Worm (Caenorhabditis elegans): Measurements from ENCODE around the gene srv-16.
"Not testable (repeated sequence)": the region's sequence is repeated elsewhere in the genome, so short reads cannot be mapped to it uniquely, and the experiment has no call there.

Gene srv-16

DNA sequence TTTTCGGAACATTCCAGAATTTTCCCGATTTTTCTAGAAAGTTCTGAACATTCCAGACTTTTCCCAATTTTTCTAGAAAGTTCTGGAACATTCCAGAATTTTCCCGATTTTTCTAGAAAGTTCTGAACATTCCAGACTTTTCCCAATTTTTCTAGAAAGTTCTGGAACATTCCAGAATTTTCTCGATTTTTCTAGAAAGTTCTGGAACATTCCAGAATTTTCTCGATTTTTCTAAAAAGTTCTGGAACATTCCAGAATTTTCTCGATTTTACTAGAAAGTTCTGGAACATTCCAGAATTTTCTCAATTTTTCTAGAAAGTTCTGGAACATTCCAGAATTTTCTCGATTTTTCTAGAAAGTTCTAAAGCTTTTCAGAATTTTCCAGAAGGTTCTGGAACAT lies 37.9 kb downstream of the srv-16 start:
- TF ChIP-seq mxl-2 (GFP tag; conservative IDR thresholded peaks at IDR 0.05) (0 out of 2 replicates have a peak, but pooled peaks have one; percentile 73), Y48G9A.11 (GFP tag; IDR thresholded peaks at IDR 0.05) (peak; percentile 89), madf-5 (GFP tag; IDR thresholded peaks at IDR 0.05) (peak; percentile 15 to 99; a peak in 2 of 4 replicates), mdt-29 (GFP tag; IDR thresholded peaks at IDR 0.05) (peak; percentile 100), nhr-41 (GFP tag; IDR thresholded peaks at IDR 0.05) (peak; percentile 90; the same call in 1 of the 2 replicates), tra-1 (GFP tag; IDR thresholded peaks at IDR 0.05) (peak; percentile 85; the same call in 1 of the 2 replicates), arid-1 (GFP tag; conservative IDR thresholded peaks at IDR 0.05) (peak; percentile 98), dmd-9 (GFP tag; IDR thresholded peaks at IDR 0.05) (peak; percentile 87), pha-4 (GFP tag; IDR thresholded peaks at IDR 0.05) (peak; percentile 97), ctbp-1 (GFP tag; IDR thresholded peaks at IDR 0.05) (peak; percentile 91; the same call in 1 of the 2 replicates), zfp-3 (GFP tag; conservative IDR thresholded peaks at IDR 0.05) (peak; percentile 90), ZK337.2 (GFP tag; IDR thresholded peaks at IDR 0.05) (peak; percentile 79; the same call in 1 of the 2 replicates), vab-7 (GFP tag; IDR thresholded peaks at IDR 0.05) (peak; percentile 96), ceh-44 (GFP tag; IDR thresholded peaks at IDR 0.05) (peak; percentile 97), Y105C5A.15 (GFP tag; IDR thresholded peaks at IDR 0.05) (peak; percentile 100), D1046.2 (GFP tag; IDR thresholded peaks at IDR 0.05) (peak; percentile 61; the same call in 1 of the 2 replicates), Y75B8A.6 (GFP tag; IDR thresholded peaks at IDR 0.05) (peak; percentile 99), snpc-1.2 (GFP tag; IDR thresholded peaks at IDR 0.05) (peak; percentile 97), lin-1 (GFP tag; IDR thresholded peaks at IDR 0.05) (peak; percentile 98), madf-9 (GFP tag; conservative IDR thresholded peaks at IDR 0.05) (peak; percentile 76)
- not testable (repeated sequence) for TF ChIP-seq pha-4 (tag; optimal IDR thresholded peaks at IDR 0.05)

DNA sequence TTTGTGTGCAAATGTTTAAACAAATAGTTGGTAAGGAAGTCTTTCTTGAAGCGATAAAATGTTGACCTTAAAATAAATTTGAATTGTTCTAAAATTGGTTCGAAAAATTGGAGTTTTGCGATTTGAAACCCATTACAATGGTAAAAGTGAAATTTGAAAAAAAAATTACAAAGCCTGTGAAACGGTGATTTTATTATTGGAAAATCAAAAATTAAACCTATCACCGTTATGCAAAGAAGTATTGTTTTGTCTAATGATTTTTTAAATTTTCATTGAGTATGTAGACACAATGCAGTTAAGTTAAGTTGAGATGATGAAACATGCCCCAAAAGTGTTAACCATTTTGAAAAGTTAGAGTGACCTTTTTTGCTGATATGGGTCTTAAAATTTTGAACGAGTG lies 38.9 kb downstream of the srv-16 start:
- TF ChIP-seq lsy-2 (tag; optimal IDR thresholded peaks at IDR 0.05), result no peak
- TF ChIP-seq ztf-7 (tag; optimal IDR thresholded peaks at IDR 0.05), result no peak
- TF ChIP-seq snpc-1.2 (GFP tag; IDR thresholded peaks at IDR 0.05), result peak; percentile 53; the same call in 1 of the 2 replicates
- TF ChIP-seq zfp-2 (tag; optimal IDR thresholded peaks at IDR 0.05), result no peak

DNA sequence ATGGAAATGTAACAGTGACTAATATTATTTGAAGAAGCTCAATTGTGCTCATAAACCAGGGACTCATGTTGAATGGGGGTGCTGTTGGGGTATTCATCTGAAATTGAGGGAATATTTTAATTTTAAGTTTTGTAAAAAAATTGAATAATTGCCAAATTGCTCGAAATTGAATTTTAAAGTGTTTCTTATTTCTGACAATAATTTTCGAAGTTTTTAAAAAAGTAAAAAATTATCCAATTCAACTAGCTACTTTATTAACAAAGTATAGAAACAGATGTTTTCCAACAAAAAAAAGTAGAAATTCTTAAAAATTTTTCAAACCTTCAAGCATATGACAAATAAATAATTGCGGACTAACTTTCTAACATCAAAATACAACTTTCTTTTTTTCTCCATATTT lies 39.6 kb downstream of the srv-16 start, which contains the start of gene srv-14:
srv-14 (minus strand) TSS at position 101 of the 400 bp plus-strand sequence.
- TF ChIP-seq nhr-11 (tag; optimal IDR thresholded peaks at IDR 0.05) (no peak), aha-1 (tag) (peak; percentile 10)

DNA sequence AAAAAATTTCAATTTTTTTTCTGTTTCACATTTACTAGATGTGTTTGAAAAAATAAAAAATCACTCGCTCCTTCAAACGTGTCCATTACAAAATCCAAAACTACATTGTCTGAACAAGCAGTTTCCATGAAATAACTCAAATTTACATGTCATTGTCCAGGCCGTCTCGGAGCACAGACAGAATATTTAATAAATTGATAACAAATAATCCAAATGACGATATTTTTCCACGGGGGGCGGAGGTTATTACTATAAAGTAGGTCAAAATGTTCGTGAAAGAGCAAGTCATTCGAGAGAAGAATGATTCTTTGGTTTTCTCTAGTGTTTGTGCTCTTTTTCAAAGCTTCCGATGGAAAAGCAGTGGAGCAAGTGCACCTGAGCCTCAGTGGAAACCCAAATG lies 49.8 kb downstream of the srv-16 start, which contains the start of gene Y105C5B.3:
Y105C5B.3 (plus strand) TSS at position 301 of the 400 bp plus-strand sequence.
- no peak for TF ChIP-seq tra-1 (GFP tag; IDR thresholded peaks at IDR 0.05)
- TF ChIP-seq unc-130 (GFP tag; optimal IDR thresholded peaks at IDR 0.05), result no peak
- TF ChIP-seq aly-2 (tag; optimal IDR thresholded peaks at IDR 0.05), result no peak
- no peak for TF ChIP-seq gei-8 (GFP tag; optimal IDR thresholded peaks at IDR 0.05)
- TF ChIP-seq mdl-1 (tag; optimal IDR thresholded peaks at IDR 0.05), result no peak
- TF ChIP-seq aha-1 (tag), result no peak
- TF ChIP-seq ztf-7 (tag; optimal IDR thresholded peaks at IDR 0.05), result no peak
- TF ChIP-seq nhr-10 (tag; optimal IDR thresholded peaks at IDR 0.05), result no peak
- TF ChIP-seq ceh-44 (GFP tag; IDR thresholded peaks at IDR 0.05), result no peak
- TF ChIP-seq nhr-28 (tag; optimal IDR thresholded peaks at IDR 0.05), result no peak
- TF ChIP-seq spr-3 (GFP tag; optimal IDR thresholded peaks at IDR 0.05), result no peak

All from whole organism, L4 larva.